Fruit fly (Drosophila melanogaster): Measurements from ENCODE around the gene CG12219.

Gene CG12219

dm6 chrX:6287842-6288241 lies 13.2 kb downstream of the CG12219 start, which contains the start of the genes Top3beta and wuho (continued):
- peak; percentile 98 for TF ChIP-seq CG1621 (tag; optimal IDR thresholded peaks at IDR 0.05)

dm6 chrX:6283470-6283869 lies 17.6 kb downstream of the CG12219 start, which contains the start of gene CG11700:
TSS of gene CG11700 (minus strand) at chrX:6283575.
- TF ChIP-seq OdsH (GFP tag; optimal IDR thresholded peaks at IDR 0.05) (no peak), CG10631 (GFP tag; optimal IDR thresholded peaks at IDR 0.05) (no peak), fkh (GFP tag; optimal IDR thresholded peaks at IDR 0.05) (no peak), Eip78C (GFP tag) (peak; percentile 59), CG6854 (GFP tag; optimal IDR thresholded peaks at IDR 0.05) (peak; percentile 14), dsx (GFP tag; optimal IDR thresholded peaks at IDR 0.05; ENCODE audit: poor library complexity, severe bottlenecking) (peak; percentile 78), CG10669 (GFP tag; optimal IDR thresholded peaks at IDR 0.05) (no peak), Hr38 (GFP tag; optimal IDR thresholded peaks at IDR 0.05) (no peak), CG11902 (GFP tag; optimal IDR thresholded peaks at IDR 0.05) (no peak)

- TF ChIP-seq CG6276 (GFP tag; optimal IDR thresholded peaks at IDR 0.05): no peak
- TF ChIP-seq CG9139 (GFP tag; optimal IDR thresholded peaks at IDR 0.05): no peak
- TF ChIP-seq Eip93F (GFP tag; optimal IDR thresholded peaks at IDR 0.05): peak; percentile 12
- TF ChIP-seq fkh (GFP tag; optimal IDR thresholded peaks at IDR 0.05): peak; percentile 55
- peak in 1 of 2 experiments; percentile 11 for TF ChIP-seq ss (GFP tag; optimal IDR thresholded peaks at IDR 0.05)
- peak; percentile 25 for TF ChIP-seq Eip78C (GFP tag)
- TF ChIP-seq Smox (GFP tag; optimal IDR thresholded peaks at IDR 0.05): no peak
These were observed 21.4 kb downstream of the CG12219 start, which contains the start of gene Ubi-p5E for dm6 chrX:6279629-6280073. TSS of gene Ubi-p5E (minus strand) at chrX:6279647.

- no peak for TF ChIP-seq Ets96B (tag; optimal IDR thresholded peaks at IDR 0.05)
- peak; percentile 6 for TF ChIP-seq cyc (GFP tag; optimal IDR thresholded peaks at IDR 0.05)
- no peak for TF ChIP-seq CG10631 (GFP tag; optimal IDR thresholded peaks at IDR 0.05)
- TF ChIP-seq CG1621 (tag; optimal IDR thresholded peaks at IDR 0.05): no peak
- TF ChIP-seq Hr38 (GFP tag; optimal IDR thresholded peaks at IDR 0.05): no peak
- TF ChIP-seq dac (GFP tag; optimal IDR thresholded peaks at IDR 0.05): no peak
- no peak for TF ChIP-seq Hr4 (GFP tag; optimal IDR thresholded peaks at IDR 0.05)
- TF ChIP-seq vri (GFP tag; optimal IDR thresholded peaks at IDR 0.05): no peak
- no peak for TF ChIP-seq CG4318 (GFP tag; optimal IDR thresholded peaks at IDR 0.05)
- peak; percentile 7 for TF ChIP-seq net (GFP tag; optimal IDR thresholded peaks at IDR 0.05)
- TF ChIP-seq Eip75B (GFP tag; optimal IDR thresholded peaks at IDR 0.05): peak; percentile 27
- TF ChIP-seq CG6792 (GFP tag; optimal IDR thresholded peaks at IDR 0.05): no peak
- TF ChIP-seq Blimp-1 (GFP tag; optimal IDR thresholded peaks at IDR 0.05): peak; percentile 2
- no peak for TF ChIP-seq lz (GFP tag; optimal IDR thresholded peaks at IDR 0.05)
- TF ChIP-seq topi (GFP tag; optimal IDR thresholded peaks at IDR 0.05): peak; percentile 56
- TF ChIP-seq Hr39 (GFP tag; optimal IDR thresholded peaks at IDR 0.05): no peak
- TF ChIP-seq esn (GFP tag; optimal IDR thresholded peaks at IDR 0.05): peak; percentile 45
- TF ChIP-seq achi (GFP tag; optimal IDR thresholded peaks at IDR 0.05): peak; percentile 33
- TF ChIP-seq fd85E (GFP tag; optimal IDR thresholded peaks at IDR 0.05): no peak
- TF ChIP-seq ss (GFP tag; optimal IDR thresholded peaks at IDR 0.05): peak in 1 of 2 experiments; percentile 22
- no peak for TF ChIP-seq CG3032 (tag; optimal IDR thresholded peaks at IDR 0.05)
- no peak for TF ChIP-seq Smox (GFP tag; optimal IDR thresholded peaks at IDR 0.05)
- TF ChIP-seq Sox14 (GFP tag; optimal IDR thresholded peaks at IDR 0.05): peak; percentile 52
- no peak for TF ChIP-seq fkh (GFP tag; optimal IDR thresholded peaks at IDR 0.05)
- no peak for TF ChIP-seq CG6276 (GFP tag; optimal IDR thresholded peaks at IDR 0.05)
- no peak for TF ChIP-seq fd59A (GFP tag; optimal IDR thresholded peaks at IDR 0.05)
- no peak for TF ChIP-seq CG10669 (GFP tag; optimal IDR thresholded peaks at IDR 0.05)
- peak; percentile 10 for TF ChIP-seq dsx (GFP tag; optimal IDR thresholded peaks at IDR 0.05; ENCODE audit: poor library complexity, severe bottlenecking)
- TF ChIP-seq CG6854 (GFP tag; optimal IDR thresholded peaks at IDR 0.05): no peak
- TF ChIP-seq spab (GFP tag; optimal IDR thresholded peaks at IDR 0.05): no peak
- TF ChIP-seq Eip78C (GFP tag): peak; percentile 72
- no peak for TF ChIP-seq CG8319 (GFP tag; optimal IDR thresholded peaks at IDR 0.05)
- TF ChIP-seq svp (GFP tag): peak; percentile 79
- TF ChIP-seq CG8632 (GFP tag; optimal IDR thresholded peaks at IDR 0.05): peak; percentile 4
- TF ChIP-seq CG8119 (GFP tag; IDR thresholded peaks at IDR 0.05): peak; percentile 27; the same call in 1 of the 3 replicates
- peak; percentile 34 for TF ChIP-seq Met (GFP tag; optimal IDR thresholded peaks at IDR 0.05)
- peak; percentile 40 for TF ChIP-seq CG3919 (GFP tag; optimal IDR thresholded peaks at IDR 0.05)
- TF ChIP-seq pdm3 (GFP tag; optimal IDR thresholded peaks at IDR 0.05): no peak
These were observed 22.0 kb downstream of the CG12219 start for dm6 chrX:6278879-6279628.
